Worm (Caenorhabditis elegans) whole organism, midembryonic: ENCODE data around the gene kvs-5.
"Not testable (repeated sequence)": the region's sequence is repeated elsewhere in the genome, so short reads cannot be mapped to it uniquely, and the experiment has no call there.

ENCODE experiments used
- T22C8.4 ChIP-seq: fragments of 200-800 bp; sonication (Bioruptor generic); IDR thresholded peaks from 2 replicates; pipeline ENCODE4 v1.3.6; 2022; ENCODE audit warnings: missing genetic modification characterization, missing compliant biosample characterization
- cog-1 ChIP-seq: sonication (generic microtip); optimal IDR thresholded peaks from 2 replicates; lab custom pipeline; 2016; ENCODE audit warnings: missing genetic modification characterization, missing compliant biosample characterization
- flt-1 ChIP-seq: fragments of 200-800 bp; sonication (Bioruptor generic); IDR thresholded peaks from 2 replicates; pipeline ENCODE4 v1.3.6; 2022; ENCODE audit warnings: missing genetic modification characterization, missing compliant biosample characterization
- klf-2 ChIP-seq: fragments of 200-800 bp; sonication (Bioruptor generic); conservative IDR thresholded peaks from 2 replicates; pipeline ENCODE4 v1.3.6; 2022; ENCODE audit warnings: missing genetic modification reagents, missing genetic modification characterization, missing compliant biosample characterization
- med-1 ChIP-seq: sonication (generic microtip); optimal IDR thresholded peaks from 2 replicates; lab custom pipeline; 2017; ENCODE audit warnings: missing genetic modification characterization, mild to moderate bottlenecking, missing compliant biosample characterization, antibody characterized with exemption, missing genetic modification reagents; ENCODE audit not compliant: insufficient read depth
- ref-1 ChIP-seq: fragments of 200-800 bp; sonication (Bioruptor generic); conservative IDR thresholded peaks from 2 replicates; pipeline ENCODE4 v1.3.6; 2022; ENCODE audit warnings: missing genetic modification reagents, missing genetic modification characterization, missing compliant biosample characterization
- tab-1 ChIP-seq: fragments of 200-800 bp; sonication (Bioruptor generic); IDR thresholded peaks from 2 replicates; pipeline ENCODE4 v1.3.6; 2022; ENCODE audit warnings: missing genetic modification characterization, missing compliant biosample characterization
- ztf-23 ChIP-seq: fragments of 200-800 bp; sonication (Bioruptor generic); IDR thresholded peaks from 2 replicates; pipeline ENCODE4 v1.3.6; 2022; ENCODE audit warnings: missing genetic modification reagents, missing genetic modification characterization, missing compliant biosample characterization
- ztf-29 ChIP-seq: fragments of 200-800 bp; sonication (Bioruptor generic); IDR thresholded peaks from 2 replicates; pipeline ENCODE4 v1.3.6; 2022; ENCODE audit warnings: missing genetic modification reagents, missing genetic modification characterization, missing compliant biosample characterization

The kvs-5 gene

DNA sequence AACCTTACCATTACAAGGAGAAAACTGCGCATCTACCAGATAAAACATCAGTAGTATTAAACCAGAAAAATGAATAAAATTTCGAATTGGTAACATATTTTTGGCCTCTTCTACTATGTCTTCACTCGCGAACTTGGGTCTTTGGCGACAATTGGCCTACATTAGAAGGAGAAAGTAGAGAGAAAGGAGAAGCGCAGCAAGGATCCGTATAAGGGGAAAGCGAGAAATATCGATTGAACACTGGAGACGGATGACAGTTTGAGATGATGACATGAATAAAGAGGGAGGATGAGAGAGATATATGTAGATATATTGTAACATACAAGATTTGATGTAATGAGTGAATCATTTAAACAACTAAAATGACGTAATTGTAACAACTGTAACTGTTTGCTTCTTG is 31.8 kb downstream of the kvs-5 start, which contains the start of gene F56B3.2:
Gene F56B3.2, minus strand, starts transcription at position 273 of the 400 bp plus-strand sequence.
- no peak for TF ChIP-seq T22C8.4 (GFP tag; lab: Robert Waterston, UW)
- no peak for TF ChIP-seq tab-1 (GFP tag; lab: Robert Waterston, UW)
- no peak for TF ChIP-seq cog-1 (tag; lab: Kevin White, UChicago)
- TF ChIP-seq ztf-29 (GFP tag; lab: Robert Waterston, UW) = no peak
- TF ChIP-seq ztf-23 = no peak
- TF ChIP-seq flt-1 (GFP tag; lab: Robert Waterston, UW) = no peak
- no peak for TF ChIP-seq klf-2 (GFP tag; lab: Robert Waterston, UW)
- no peak for TF ChIP-seq med-1 (GFP tag; lab: Kevin White, UChicago)
- TF ChIP-seq ref-1 (GFP tag; lab: Robert Waterston, UW) = no peak

DNA sequence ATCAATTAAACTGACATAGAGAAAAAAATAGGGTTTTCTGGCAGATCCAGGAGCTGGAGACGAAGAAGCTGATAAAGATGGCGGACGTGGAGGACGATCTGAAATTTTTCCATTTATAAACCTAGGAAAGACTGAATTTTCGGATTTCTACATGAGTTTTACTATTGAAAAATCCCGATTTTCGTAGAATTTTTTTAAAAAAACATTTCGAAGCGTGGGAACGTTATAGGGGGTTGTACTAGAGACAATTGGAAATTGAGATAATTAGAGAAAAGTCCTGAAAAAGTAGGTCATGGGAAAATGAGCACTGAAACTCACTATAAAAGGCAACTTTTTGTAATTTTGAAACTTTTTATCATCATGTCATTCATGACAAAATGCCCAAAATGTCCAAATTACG is 34.5 kb downstream of the kvs-5 start, which contains the start of gene F56B3.9:
Gene F56B3.9, plus strand, starts transcription at position 301 of the 400 bp plus-strand sequence.
- TF ChIP-seq T22C8.4 (GFP tag; lab: Robert Waterston, UW); med-1 (GFP tag; lab: Kevin White, UChicago); klf-2 (GFP tag; lab: Robert Waterston, UW): not testable (repeated sequence)

DNA sequence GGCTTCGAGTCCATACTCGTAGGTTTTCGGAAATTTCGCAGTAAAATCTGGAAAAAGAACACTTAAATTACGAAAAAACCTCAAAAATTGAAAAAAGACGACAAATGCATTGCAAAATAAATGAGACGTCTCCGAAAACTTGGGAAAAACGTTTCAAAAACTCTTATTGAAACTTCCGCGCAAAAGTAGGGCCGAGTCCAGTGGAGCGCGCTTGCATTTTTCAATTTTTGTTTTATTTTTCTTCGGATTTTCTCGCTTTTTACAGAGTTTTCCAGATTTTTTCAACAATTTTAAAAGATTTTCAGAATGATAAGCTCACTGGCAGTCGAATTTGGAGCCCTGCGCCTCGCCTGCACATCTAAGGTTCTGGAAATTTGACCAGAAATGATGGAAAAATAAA is 36.4 kb downstream of the kvs-5 start, which contains the start of gene mrpl-2:
Gene mrpl-2, plus strand, starts transcription at position 307 of the 400 bp plus-strand sequence.
- no peak for TF ChIP-seq ztf-23
- no peak for TF ChIP-seq med-1 (GFP tag; lab: Kevin White, UChicago)
- TF ChIP-seq ztf-29 (GFP tag; lab: Robert Waterston, UW) = no peak
- TF ChIP-seq klf-2 (GFP tag; lab: Robert Waterston, UW) = no peak
- no peak for TF ChIP-seq flt-1 (GFP tag; lab: Robert Waterston, UW)
- TF ChIP-seq T22C8.4 (GFP tag; lab: Robert Waterston, UW) = no peak
- TF ChIP-seq ref-1 (GFP tag; lab: Robert Waterston, UW) = no peak
- TF ChIP-seq cog-1 (tag; lab: Kevin White, UChicago) = no peak
- TF ChIP-seq tab-1 (GFP tag; lab: Robert Waterston, UW) = no peak

DNA sequence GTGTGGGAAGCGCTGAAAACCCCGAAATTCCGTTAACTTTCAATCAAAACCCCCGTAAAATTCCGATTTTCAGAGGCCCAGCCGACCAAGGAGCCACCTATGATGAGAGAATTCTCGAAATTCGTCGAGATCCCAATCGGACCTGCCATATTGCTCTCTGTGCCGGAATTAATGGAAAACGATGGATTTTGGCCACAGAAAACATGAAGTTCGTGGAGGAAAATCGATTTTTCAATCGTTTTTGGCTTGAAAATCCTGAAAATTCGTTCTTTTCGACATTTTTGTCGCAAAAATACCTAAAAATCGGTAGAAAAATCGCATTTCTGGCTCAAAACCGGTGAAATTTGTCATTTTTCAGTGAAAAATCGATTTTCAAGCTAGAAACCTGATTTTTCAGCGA is 37.0 kb downstream of the kvs-5 start:
- TF ChIP-seq tab-1 (GFP tag; lab: Robert Waterston, UW) = no peak
- TF ChIP-seq ztf-29 (GFP tag; lab: Robert Waterston, UW) = no peak
- no peak for TF ChIP-seq ref-1 (GFP tag; lab: Robert Waterston, UW)
- no peak for TF ChIP-seq flt-1 (GFP tag; lab: Robert Waterston, UW)
- no peak for TF ChIP-seq cog-1 (tag; lab: Kevin White, UChicago)
- TF ChIP-seq med-1 (GFP tag; lab: Kevin White, UChicago) = no peak
- TF ChIP-seq ztf-23 = no peak
- TF ChIP-seq T22C8.4 (GFP tag; lab: Robert Waterston, UW) = no peak
- TF ChIP-seq klf-2 (GFP tag; lab: Robert Waterston, UW) = no peak

DNA sequence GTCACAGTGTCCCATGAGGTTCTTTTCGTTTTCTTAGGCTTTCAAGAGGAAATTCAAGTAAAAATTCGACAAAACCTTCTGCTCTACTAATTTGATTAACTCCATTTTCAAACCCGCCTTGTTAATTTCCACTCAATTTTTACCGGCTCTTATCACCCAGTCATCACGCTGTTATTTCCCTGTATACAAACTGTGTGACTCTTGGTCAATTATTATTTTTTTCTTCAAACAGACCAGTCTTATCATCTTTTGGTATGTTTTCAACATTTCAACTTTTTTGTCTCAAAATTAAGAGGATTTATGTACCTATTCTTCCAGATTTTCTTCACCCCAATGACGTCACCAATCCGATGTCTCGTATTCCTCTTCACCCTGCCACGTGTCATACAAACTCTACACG is 41.9 kb downstream of the kvs-5 start, which contains the start of gene ugt-52:
Gene ugt-52, plus strand, starts transcription at position 301 of the 400 bp plus-strand sequence.
- TF ChIP-seq T22C8.4 (GFP tag; lab: Robert Waterston, UW) (no peak), flt-1 (GFP tag; lab: Robert Waterston, UW) (no peak), ref-1 (GFP tag; lab: Robert Waterston, UW) (no peak), ztf-29 (GFP tag; lab: Robert Waterston, UW) (no peak), cog-1 (tag; lab: Kevin White, UChicago) (no peak), ztf-23 (no peak), med-1 (GFP tag; lab: Kevin White, UChicago) (no peak), tab-1 (GFP tag; lab: Robert Waterston, UW) (no peak), klf-2 (GFP tag; lab: Robert Waterston, UW) (no peak)

DNA sequence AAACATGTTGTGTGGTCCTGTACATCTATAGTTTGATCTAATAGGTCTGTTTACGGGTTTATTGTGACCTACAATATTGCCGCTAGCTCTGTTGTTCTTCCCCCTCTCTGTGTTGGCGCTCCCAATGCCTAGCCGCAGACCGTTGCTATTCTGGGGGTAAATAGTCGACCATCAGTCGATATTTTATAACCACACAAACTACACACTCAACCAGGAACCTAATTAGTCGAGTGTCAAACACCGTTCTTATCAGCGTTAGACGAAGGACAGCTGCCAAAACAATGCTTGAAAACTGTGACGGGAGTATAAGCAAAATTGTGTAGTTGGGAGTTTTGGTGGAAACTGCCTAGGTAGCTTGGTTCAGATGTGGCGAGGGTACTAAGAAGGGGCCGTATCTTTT is 45.8 kb downstream of the kvs-5 start:
- TF ChIP-seq tab-1 (GFP tag; lab: Robert Waterston, UW) = no peak
- no peak for TF ChIP-seq med-1 (GFP tag; lab: Kevin White, UChicago)
- no peak for TF ChIP-seq ztf-29 (GFP tag; lab: Robert Waterston, UW)
- TF ChIP-seq klf-2 (GFP tag; lab: Robert Waterston, UW) = no peak
- TF ChIP-seq ref-1 (GFP tag; lab: Robert Waterston, UW) = no peak
- no peak for TF ChIP-seq ztf-23
- TF ChIP-seq T22C8.4 (GFP tag; lab: Robert Waterston, UW) = no peak

DNA sequence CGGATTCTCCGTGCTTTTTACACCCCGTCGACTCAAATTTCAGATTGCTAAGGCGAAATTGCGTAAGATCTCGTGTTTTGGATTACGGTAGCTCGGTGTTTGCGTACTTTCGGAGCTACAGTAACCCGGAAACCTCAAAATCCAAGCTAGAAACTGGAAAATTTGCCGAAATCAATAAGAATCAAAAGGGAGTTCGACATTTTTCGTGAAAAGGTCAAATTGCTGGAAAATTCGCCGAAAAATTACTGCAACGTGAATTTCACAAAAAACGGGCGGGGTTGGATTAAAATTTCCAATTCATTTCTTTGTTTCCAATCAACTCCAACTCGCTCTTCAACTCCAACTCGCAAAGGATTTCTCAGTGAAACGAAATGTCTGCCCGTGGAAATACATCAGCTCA is 51.2 kb downstream of the kvs-5 start, which contains the start of gene F56B3.6:
Gene F56B3.6, plus strand, starts transcription at position 301 of the 400 bp plus-strand sequence.
- TF ChIP-seq T22C8.4 (GFP tag; lab: Robert Waterston, UW) = no peak
- no peak for TF ChIP-seq flt-1 (GFP tag; lab: Robert Waterston, UW)
- no peak for TF ChIP-seq ref-1 (GFP tag; lab: Robert Waterston, UW)
- no peak for TF ChIP-seq klf-2 (GFP tag; lab: Robert Waterston, UW)
- TF ChIP-seq med-1 (GFP tag; lab: Kevin White, UChicago) = no peak
- TF ChIP-seq ztf-29 (GFP tag; lab: Robert Waterston, UW) = no peak
- TF ChIP-seq ztf-23 = no peak
- TF ChIP-seq cog-1 (tag; lab: Kevin White, UChicago) = no peak
- TF ChIP-seq tab-1 (GFP tag; lab: Robert Waterston, UW) = no peak

DNA sequence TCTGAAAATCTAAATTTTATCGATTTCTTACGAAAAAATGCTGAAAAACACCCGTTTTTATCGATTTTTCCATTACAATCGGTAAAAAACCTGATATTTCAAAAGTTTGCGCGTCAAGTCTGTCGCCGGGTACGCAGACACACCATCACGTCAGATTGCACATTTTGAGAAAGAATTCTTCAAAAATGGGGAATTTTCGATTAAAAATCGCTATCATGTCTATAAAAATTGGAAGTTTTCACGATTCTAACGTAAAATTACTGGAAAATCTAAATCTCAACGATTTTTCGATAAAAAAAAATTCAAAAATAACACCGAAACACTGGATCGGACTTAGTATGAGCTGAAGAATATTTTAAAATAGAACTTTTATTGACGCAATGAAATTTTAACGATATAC is 57.7 kb downstream of the kvs-5 start, which contains the start of gene F56B3.4:
Gene F56B3.4, minus strand, starts transcription at position 1 of the 400 bp plus-strand sequence.
- no peak for TF ChIP-seq flt-1 (GFP tag; lab: Robert Waterston, UW)
- no peak for TF ChIP-seq tab-1 (GFP tag; lab: Robert Waterston, UW)
- TF ChIP-seq ref-1 (GFP tag; lab: Robert Waterston, UW) = no peak
- TF ChIP-seq cog-1 (tag; lab: Kevin White, UChicago) = no peak
- no peak for TF ChIP-seq T22C8.4 (GFP tag; lab: Robert Waterston, UW)
- TF ChIP-seq klf-2 (GFP tag; lab: Robert Waterston, UW) = no peak
- no peak for TF ChIP-seq ztf-29 (GFP tag; lab: Robert Waterston, UW)
- no peak for TF ChIP-seq ztf-23
- TF ChIP-seq med-1 (GFP tag; lab: Kevin White, UChicago) = no peak

DNA sequence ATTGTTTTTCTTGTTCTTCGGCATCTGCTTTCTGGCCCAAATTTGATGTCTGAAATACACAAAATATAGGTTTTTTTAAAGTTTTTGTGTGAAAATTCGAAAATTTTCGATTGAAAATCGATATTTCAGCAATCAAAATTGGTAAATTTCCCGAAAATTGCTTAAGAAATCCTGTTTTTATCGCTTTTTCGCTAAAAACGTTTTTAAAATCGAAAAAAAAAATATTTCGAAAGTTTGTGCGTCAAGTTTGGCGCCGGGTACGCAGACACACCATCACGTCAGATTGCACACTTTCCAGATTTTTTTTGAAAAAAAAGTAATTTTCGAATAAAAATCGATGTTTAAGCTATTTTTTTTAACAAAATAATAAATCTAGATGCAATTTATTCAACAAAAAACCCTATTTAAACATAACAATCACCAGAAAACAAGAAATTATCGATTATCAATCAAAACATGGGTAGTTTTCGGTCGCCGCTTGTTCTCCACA is 58.9 kb downstream of the kvs-5 start, which contains the start of gene skr-18:
Gene skr-18, minus strand, starts transcription at position 51 of the 490 bp plus-strand sequence.
- no peak for TF ChIP-seq ztf-29 (GFP tag; lab: Robert Waterston, UW)
- no peak for TF ChIP-seq klf-2 (GFP tag; lab: Robert Waterston, UW)
- no peak for TF ChIP-seq med-1 (GFP tag; lab: Kevin White, UChicago)
- TF ChIP-seq T22C8.4 (GFP tag; lab: Robert Waterston, UW) = no peak
- TF ChIP-seq cog-1 (tag; lab: Kevin White, UChicago) = no peak
- no peak for TF ChIP-seq ztf-23
- no peak for TF ChIP-seq tab-1 (GFP tag; lab: Robert Waterston, UW)
- TF ChIP-seq ref-1 (GFP tag; lab: Robert Waterston, UW) = no peak
- no peak for TF ChIP-seq flt-1 (GFP tag; lab: Robert Waterston, UW)
